Fruit fly (Drosophila melanogaster): ENCODE measurements around the gene Doc3.

Gene Doc3

dm6 chr3L:8996899-8997685 is 7.9 kb upstream of the Doc3 start:
- TF ChIP-seq CG5953 (GFP tag; IDR thresholded peaks at IDR 0.05): no peak
- no peak for TF ChIP-seq disco-r (GFP tag; optimal IDR thresholded peaks at IDR 0.05)
- peak; percentile 35; the same call in 1 of the 2 replicates for TF ChIP-seq Drgx (GFP tag; IDR thresholded peaks at IDR 0.05)
- TF ChIP-seq Awh (GFP tag; IDR thresholded peaks at IDR 0.05): 0 out of 2 replicates have a peak, but pooled peaks have one; percentile 24
- TF ChIP-seq Dek (tag; optimal IDR thresholded peaks at IDR 0.05): no peak
- 0 out of 3 replicates have a peak, but pooled peaks have one; percentile 15 for TF ChIP-seq zfh1 (GFP tag; IDR thresholded peaks at IDR 0.05)
- no peak for TF ChIP-seq CG15479 (GFP tag; optimal IDR thresholded peaks at IDR 0.05)
- no peak for TF ChIP-seq CG2116 (GFP tag; optimal IDR thresholded peaks at IDR 0.05)
- TF ChIP-seq crol (GFP tag; IDR thresholded peaks at IDR 0.05): peak; percentile 85
- TF ChIP-seq onecut (GFP tag; IDR thresholded peaks at IDR 0.05): no peak
- TF ChIP-seq CG4328 (GFP tag; optimal IDR thresholded peaks at IDR 0.05): no peak
- TF ChIP-seq toy (GFP tag; IDR thresholded peaks at IDR 0.05): no peak
- TF ChIP-seq HmgD (GFP tag; optimal IDR thresholded peaks at IDR 0.05): no peak
- no peak for TF ChIP-seq Max (GFP tag; optimal IDR thresholded peaks at IDR 0.05)
- TF ChIP-seq MBD-R2 (GFP tag; IDR thresholded peaks at IDR 0.05): no peak
- no peak for TF ChIP-seq hkb (optimal IDR thresholded peaks at IDR 0.05)
- TF ChIP-seq hkb (GFP tag; IDR thresholded peaks at IDR 0.05): 0 out of 2 replicates have a peak, but pooled peaks have one; percentile 24
- no peak for TF ChIP-seq Nf-YA (GFP tag; IDR thresholded peaks at IDR 0.05)
- TF ChIP-seq Opbp (GFP tag; IDR thresholded peaks at IDR 0.05; ENCODE audit: partially characterized antibody): peak; percentile 44; the same call in 2 of the 3 replicates
- TF ChIP-seq CG6854 (GFP tag; optimal IDR thresholded peaks at IDR 0.05): peak; percentile 38
- no peak for TF ChIP-seq Sry-β (GFP tag; optimal IDR thresholded peaks at IDR 0.05)
- no peak for TF ChIP-seq amos (GFP tag; IDR thresholded peaks at IDR 0.05; ENCODE audit: partially characterized antibody)
- TF ChIP-seq Med (GFP tag): peak; percentile 75
- peak; percentile 5; the same call in 1 of the 2 replicates for TF ChIP-seq Adf1 (GFP tag; IDR thresholded peaks at IDR 0.05)
- no peak for TF ChIP-seq cas (GFP tag; IDR thresholded peaks at IDR 0.05)
- no peak for TF ChIP-seq ttk (GFP tag; IDR thresholded peaks at IDR 0.05)
- no peak for TF ChIP-seq bsh (GFP tag; optimal IDR thresholded peaks at IDR 0.05)
- no peak for TF ChIP-seq Jarid2 (GFP tag; optimal IDR thresholded peaks at IDR 0.05)
- TF ChIP-seq CG12769 (tag; optimal IDR thresholded peaks at IDR 0.05): no peak
- peak; percentile 55 for TF ChIP-seq sens (GFP tag)
- no peak for TF ChIP-seq CG6254 (GFP tag; optimal IDR thresholded peaks at IDR 0.05)
- TF ChIP-seq crc (GFP tag; optimal IDR thresholded peaks at IDR 0.05): no peak
- peak; percentile 16 for TF ChIP-seq nerfin-1 (tag; optimal IDR thresholded peaks at IDR 0.05)
- no peak for TF ChIP-seq Trl (optimal IDR thresholded peaks at IDR 0.05)
- TF ChIP-seq Trl (GFP tag; optimal IDR thresholded peaks at IDR 0.05): no peak
- no peak for TF ChIP-seq CG3065 (GFP tag; optimal IDR thresholded peaks at IDR 0.05)
- TF ChIP-seq fu2 (GFP tag; optimal IDR thresholded peaks at IDR 0.05): no peak
- no peak for TF ChIP-seq lov (optimal IDR thresholded peaks at IDR 0.05)
- 0 out of 3 replicates have a peak, but pooled peaks have one; percentile 48 for TF ChIP-seq lov (GFP tag; IDR thresholded peaks at IDR 0.05)
- no peak for TF ChIP-seq CG2889 (GFP tag; IDR thresholded peaks at IDR 0.05)
- no peak for TF ChIP-seq mld (GFP tag; IDR thresholded peaks at IDR 0.05; ENCODE audit: partially characterized antibody)
- no peak for TF ChIP-seq Ets97D (GFP tag; optimal IDR thresholded peaks at IDR 0.05)

Data from whole organism, embryonic.